Fruit fly (Drosophila melanogaster) whole organism, embryonic: ENCODE measurements around the gene CG13085.

Experiments used
- B-H2 ChIP-seq: fragments of 200-800 bp; sonication (Bioruptor generic); optimal IDR thresholded peaks from 2 replicates; lab custom pipeline; 2018; ENCODE audit warnings: missing biosample characterization, mild to moderate bottlenecking, missing genetic modification characterization
- BtbVII ChIP-seq: fragments of 200-800 bp; sonication (Bioruptor generic); optimal IDR thresholded peaks from 3 replicates; lab custom pipeline; 2017; ENCODE audit warnings: missing biosample characterization, mild to moderate bottlenecking, missing genetic modification characterization
- C15 ChIP-seq: fragments of 200-800 bp; sonication (Bioruptor generic); IDR thresholded peaks from 3 replicates; pipeline ENCODE4 v1.3.6; 2022; ENCODE audit warnings: missing biosample characterization, missing genetic modification characterization
- CG11247 ChIP-seq: fragments of 200-800 bp; sonication (Bioruptor generic); IDR thresholded peaks from 2 replicates; pipeline ENCODE4 v1.3.6; 2022; ENCODE audit warnings: missing biosample characterization, missing genetic modification characterization
- CG11398 ChIP-seq: fragments of 200-800 bp; sonication (Bioruptor generic); optimal IDR thresholded peaks from 2 replicates; lab custom pipeline; 2016; ENCODE audit warnings: missing biosample characterization, missing genetic modification characterization
- CG13296 ChIP-seq: fragments of 200-800 bp; sonication (Bioruptor generic); optimal IDR thresholded peaks from 3 replicates; lab custom pipeline; 2018; ENCODE audit warnings: missing biosample characterization, mild to moderate bottlenecking, missing genetic modification characterization
- CG14441 ChIP-seq: fragments of 200-800 bp; sonication (Bioruptor generic); IDR thresholded peaks from 2 replicates; pipeline ENCODE4 v1.3.6; 2022; ENCODE audit warnings: missing biosample characterization, missing genetic modification characterization
- CG15479 ChIP-seq: fragments of 200-800 bp; sonication (Bioruptor generic); optimal IDR thresholded peaks from 3 replicates; lab custom pipeline; 2019; ENCODE audit warnings: missing biosample characterization, mild to moderate bottlenecking, missing genetic modification characterization, moderate library complexity
- CG16779 ChIP-seq: fragments of 200-800 bp; sonication (Bioruptor generic); IDR thresholded peaks from 2 replicates; pipeline ENCODE4 v1.3.6; 2022; ENCODE audit warnings: missing biosample characterization, missing genetic modification characterization
- CG16863 ChIP-seq: fragments of 200-800 bp; sonication (Bioruptor generic); optimal IDR thresholded peaks from 3 replicates; lab custom pipeline; 2016; ENCODE audit warnings: missing biosample characterization, missing genetic modification characterization
- CG17186 ChIP-seq: fragments of 200-800 bp; sonication (Bioruptor generic); optimal IDR thresholded peaks from 3 replicates; lab custom pipeline; 2017; ENCODE audit warnings: missing biosample characterization, missing genetic modification reagents, missing genetic modification characterization
- CG17385 ChIP-seq: fragments of 200-800 bp; sonication (Bioruptor generic); optimal IDR thresholded peaks from 3 replicates; lab custom pipeline; 2018; ENCODE audit warnings: missing biosample characterization, mild to moderate bottlenecking, missing genetic modification characterization
- CG18764 ChIP-seq: fragments of 200-800 bp; sonication (Bioruptor generic); optimal IDR thresholded peaks from 3 replicates; lab custom pipeline; 2016; ENCODE audit warnings: missing biosample characterization, missing genetic modification characterization
- CG31365 ChIP-seq: fragments of 200-800 bp; sonication (Bioruptor generic); optimal IDR thresholded peaks from 2 replicates; lab custom pipeline; 2018; ENCODE audit warnings: missing biosample characterization, mild to moderate bottlenecking, missing genetic modification characterization
- CG32767 ChIP-seq: fragments of 200-800 bp; sonication (Bioruptor generic); IDR thresholded peaks from 2 replicates; pipeline ENCODE4 v1.3.6; 2022; ENCODE audit warnings: missing biosample characterization, missing genetic modification characterization
- CG5245 ChIP-seq: fragments of 200-800 bp; sonication (Bioruptor generic); optimal IDR thresholded peaks from 3 replicates; lab custom pipeline; 2016; ENCODE audit warnings: missing biosample characterization, missing genetic modification characterization
- CG6272 ChIP-seq: fragments of 200-800 bp; sonication (Bioruptor generic); IDR thresholded peaks from 2 replicates; pipeline ENCODE4 v1.3.6; 2022; ENCODE audit warnings: missing biosample characterization, missing genetic modification characterization
- CG7357 ChIP-seq: fragments of 200-800 bp; sonication (Bioruptor generic); IDR thresholded peaks from 3 replicates; pipeline ENCODE4 v1.3.6; 2022; ENCODE audit warnings: missing biosample characterization, missing genetic modification characterization
- CG7556 ChIP-seq: fragments of 200-800 bp; sonication (Bioruptor generic); optimal IDR thresholded peaks from 2 replicates; lab custom pipeline; 2017; ENCODE audit warnings: missing biosample characterization, mild to moderate bottlenecking, missing genetic modification characterization
- CG7928 ChIP-seq: fragments of 200-800 bp; sonication (Bioruptor generic); optimal IDR thresholded peaks from 2 replicates; lab custom pipeline; 2017; ENCODE audit warnings: missing biosample characterization, mild to moderate bottlenecking, missing genetic modification characterization
- CG8089 ChIP-seq: fragments of 200-800 bp; sonication (Bioruptor generic); optimal IDR thresholded peaks from 3 replicates; lab custom pipeline; 2016; ENCODE audit warnings: missing biosample characterization, missing genetic modification characterization
- CG8359 ChIP-seq: fragments of 200-800 bp; sonication (Bioruptor generic); optimal IDR thresholded peaks from 2 replicates; lab custom pipeline; 2017; ENCODE audit warnings: missing biosample characterization, mild to moderate bottlenecking, missing genetic modification characterization, borderline replicate concordance
- CG8924 ChIP-seq: fragments of 200-800 bp; optimal IDR thresholded peaks from 3 replicates; lab custom pipeline; 2019; ENCODE audit warnings: missing biosample characterization, mild to moderate bottlenecking, missing genetic modification characterization, moderate library complexity
- CG9932 ChIP-seq: fragments of 200-800 bp; sonication (Bioruptor generic); IDR thresholded peaks from 2 replicates; pipeline ENCODE4 v1.3.6; 2022; ENCODE audit warnings: missing biosample characterization, missing genetic modification characterization
- D ChIP-seq, 2 experiments: fragments of 200-800 bp in 1 of 2; fragments of >200 bp in 1 of 2; sonication (Bioruptor generic) in 1 of 2; optimal IDR thresholded peaks; 2 replicates in 1 of 2; 3 replicates in 1 of 2; lab custom pipeline; 2017; ENCODE audit warnings: mild to moderate bottlenecking in 1 of 2, missing biosample characterization in 1 of 2, missing genetic modification characterization in 1 of 2, missing genetic modification reagents in 1 of 2
- Dbx ChIP-seq: fragments of 200-800 bp; sonication (Bioruptor generic); IDR thresholded peaks from 3 replicates; pipeline ENCODE4 v1.3.6; 2022; ENCODE audit warnings: missing biosample characterization, missing genetic modification characterization
- Hr78 ChIP-seq, 2 experiments: fragments of 200-800 bp in 1 of 2; fragments of >200 bp in 1 of 2; sonication (Bioruptor generic) in 1 of 2; optimal IDR thresholded peaks; 2 replicates each; lab custom pipeline; 2017 to 2019; ENCODE audit warnings: missing biosample characterization in 2 of 2, missing genetic modification characterization in 2 of 2, mild to moderate bottlenecking in 1 of 2, moderate library complexity in 1 of 2
- Lim3 ChIP-seq: fragments of 200-800 bp; sonication (Bioruptor generic); IDR thresholded peaks from 2 replicates; pipeline ENCODE4 v1.3.6; 2022; ENCODE audit warnings: missing biosample characterization, missing genetic modification characterization
- Myb ChIP-seq: fragments of 200-800 bp; sonication (Bioruptor generic); optimal IDR thresholded peaks from 2 replicates; lab custom pipeline; 2016; ENCODE audit warnings: missing biosample characterization, missing genetic modification characterization
- ara ChIP-seq: fragments of 200-800 bp; sonication (Bioruptor generic); IDR thresholded peaks from 2 replicates; pipeline ENCODE4 v1.3.6; 2022; ENCODE audit warnings: missing biosample characterization, missing genetic modification characterization
- bowl ChIP-seq: fragments of 200-800 bp; sonication (Bioruptor generic); IDR thresholded peaks from 2 replicates; pipeline ENCODE4 v1.3.6; 2022; ENCODE audit warnings: missing biosample characterization, missing genetic modification characterization
- cad ChIP-seq: fragments of >200 bp; optimal IDR thresholded peaks from 2 replicates; lab custom pipeline; 2017; ENCODE audit warnings: missing biosample characterization, missing genetic modification characterization
- crol ChIP-seq: fragments of 200-800 bp; sonication (Bioruptor generic); IDR thresholded peaks from 2 replicates; pipeline ENCODE4 v1.3.6; 2022; ENCODE audit warnings: missing biosample characterization, missing genetic modification characterization
- ems ChIP-seq: fragments of 200-800 bp; sonication (Bioruptor generic); optimal IDR thresholded peaks from 3 replicates; lab custom pipeline; 2016; ENCODE audit warnings: missing biosample characterization, missing genetic modification characterization
- ewg ChIP-seq: fragments of 200-800 bp; sonication (Bioruptor generic); optimal IDR thresholded peaks from 3 replicates; lab custom pipeline; 2017; ENCODE audit warnings: mild to moderate bottlenecking, missing biosample characterization, missing genetic modification reagents, missing genetic modification characterization
- fd102C ChIP-seq: fragments of 200-800 bp; sonication (Bioruptor generic); optimal IDR thresholded peaks from 2 replicates; lab custom pipeline; 2018; ENCODE audit warnings: missing biosample characterization, mild to moderate bottlenecking, missing genetic modification characterization, moderate library complexity
- gcm2 ChIP-seq: fragments of 200-800 bp; sonication (Bioruptor generic); optimal IDR thresholded peaks from 2 replicates; lab custom pipeline; 2016; ENCODE audit warnings: missing biosample characterization, missing genetic modification characterization
- hth ChIP-seq: fragments of >200 bp; optimal IDR thresholded peaks from 2 replicates; lab custom pipeline; 2017; ENCODE audit warnings: inconsistent platforms
- insv ChIP-seq, 2 experiments: fragments of 200-800 bp; sonication (Bioruptor generic); optimal IDR thresholded peaks; 3 replicates each; lab custom pipeline; 2016 to 2018; ENCODE audit warnings: missing biosample characterization in 2 of 2, missing genetic modification characterization in 2 of 2
- kay ChIP-seq: fragments of 200-800 bp; sonication (Bioruptor generic); optimal IDR thresholded peaks from 2 replicates; lab custom pipeline; 2016; ENCODE audit warnings: missing biosample characterization, missing genetic modification characterization
- lilli ChIP-seq: fragments of 200-800 bp; sonication (Bioruptor generic); optimal IDR thresholded peaks from 3 replicates; lab custom pipeline; 2016; ENCODE audit warnings: missing biosample characterization, missing genetic modification characterization
- pb ChIP-seq: fragments of 200-800 bp; sonication (Bioruptor generic); optimal IDR thresholded peaks from 3 replicates; lab custom pipeline; 2016; ENCODE audit warnings: missing biosample characterization, missing genetic modification characterization
- pho ChIP-seq: fragments of 200-800 bp; sonication (Bioruptor generic); optimal IDR thresholded peaks from 2 replicates; lab custom pipeline; 2016; ENCODE audit warnings: missing biosample characterization, missing genetic modification characterization
- pros ChIP-seq: fragments of 200-800 bp; sonication (Bioruptor generic); optimal IDR thresholded peaks from 3 replicates; lab custom pipeline; 2019; ENCODE audit warnings: missing biosample characterization, mild to moderate bottlenecking, missing genetic modification characterization, moderate library complexity
- psq ChIP-seq: fragments of 200-800 bp; sonication (Bioruptor generic); optimal IDR thresholded peaks from 2 replicates; lab custom pipeline; 2017; ENCODE audit warnings: missing biosample characterization, missing genetic modification characterization
- rib ChIP-seq: fragments of 200-800 bp; sonication (Bioruptor generic); IDR thresholded peaks from 2 replicates; pipeline ENCODE4 v1.3.6; 2022; ENCODE audit warnings: missing biosample characterization, missing genetic modification characterization
- sens-2 ChIP-seq: fragments of 200-800 bp; sonication (Bioruptor generic); IDR thresholded peaks from 2 replicates; pipeline ENCODE4 v1.3.6; 2022; ENCODE audit warnings: missing biosample characterization, missing genetic modification characterization
- sima ChIP-seq: fragments of 200-800 bp; sonication (Bioruptor generic); optimal IDR thresholded peaks from 2 replicates; lab custom pipeline; 2016; ENCODE audit warnings: missing biosample characterization, missing genetic modification characterization
- sob ChIP-seq: fragments of 200-800 bp; sonication (Bioruptor generic); IDR thresholded peaks from 2 replicates; pipeline ENCODE4 v1.3.6; 2022; ENCODE audit warnings: missing biosample characterization, missing genetic modification characterization
- tin ChIP-seq: fragments of 200-800 bp; sonication (Bioruptor generic); optimal IDR thresholded peaks from 3 replicates; lab custom pipeline; 2016; ENCODE audit warnings: missing biosample characterization, missing genetic modification characterization
- z ChIP-seq: fragments of 200-800 bp; sonication (Bioruptor generic); IDR thresholded peaks from 3 replicates; pipeline ENCODE4 v1.3.6; 2022; ENCODE audit warnings: missing biosample characterization, missing genetic modification characterization
- zfh1 ChIP-seq: fragments of 200-800 bp; sonication (Bioruptor generic); IDR thresholded peaks from 3 replicates; pipeline ENCODE4 v1.3.6; 2022; ENCODE audit warnings: missing biosample characterization, missing genetic modification characterization

CG13085 gene

dm6 chr2L:19453381-19453780, 29.5 kb downstream of the CG13085 start, which contains the start of gene Top2 (continued):
- TF ChIP-seq Lim3 (GFP tag; lab: Robert Waterston, UW) (no peak), bowl (GFP tag; lab: Robert Waterston, UW) (no peak), CG11398 (GFP tag; lab: Kevin White, UChicago) (no peak), psq (GFP tag; lab: Kevin White, UChicago) (no peak), CG8089 (GFP tag; lab: Kevin White, UChicago) (peak; percentile 5), D (optimal IDR thresholded peaks at IDR 0.05; lab: Kevin White, UChicago) (no peak), D (GFP tag; optimal IDR thresholded peaks at IDR 0.05; lab: Kevin White, UChicago) (no peak), crol (GFP tag; lab: Robert Waterston, UW) (no peak), lilli (GFP tag; lab: Kevin White, UChicago) (peak; percentile 55), CG6272 (GFP tag; lab: Robert Waterston, UW) (no peak), ara (GFP tag; lab: Robert Waterston, UW) (no peak), pho (GFP tag; lab: Kevin White, UChicago) (peak; percentile 55), CG7556 (GFP tag; lab: Kevin White, UChicago) (no peak), CG5245 (GFP tag; lab: Kevin White, UChicago) (peak; percentile 4), CG14441 (GFP tag; lab: Robert Waterston, UW) (no peak), CG16863 (GFP tag; lab: Kevin White, UChicago) (no peak), ems (GFP tag; lab: Kevin White, UChicago) (peak; percentile 29), sens-2 (no peak), zfh1 (peak; percentile 37; the same call in 1 of the 3 replicates), kay (GFP tag; lab: Kevin White, UChicago) (no peak), CG9932 (peak; percentile 67), sima (GFP tag; lab: Kevin White, UChicago) (no peak), CG16779 (GFP tag; lab: Robert Waterston, UW) (no peak), Dbx (GFP tag; lab: Robert Waterston, UW) (0 out of 3 replicates have a peak, but pooled peaks have one; percentile 20), hth (lab: Kevin White, UChicago) (no peak), CG32767 (peak; percentile 47; the same call in 1 of the 2 replicates), pros (GFP tag; lab: Kevin White, UChicago) (no peak), CG13296 (GFP tag; lab: Kevin White, UChicago) (no peak), CG8924 (tag; lab: Kevin White, UChicago) (peak; percentile 27), Myb (GFP tag; lab: Kevin White, UChicago) (peak; percentile 89), CG15479 (GFP tag; lab: Kevin White, UChicago) (no peak), CG17385 (GFP tag; lab: Kevin White, UChicago) (no peak), CG31365 (tag; lab: Kevin White, UChicago) (no peak), ewg (GFP tag; lab: Kevin White, UChicago) (peak; percentile 43), fd102C (GFP tag; lab: Kevin White, UChicago) (no peak), CG8359 (GFP tag; lab: Kevin White, UChicago) (no peak), B-H2 (peak; percentile 54), CG18764 (GFP tag; lab: Kevin White, UChicago) (no peak), rib (GFP tag; lab: Robert Waterston, UW) (no peak), CG11247 (GFP tag; lab: Robert Waterston, UW) (no peak), gcm2 (GFP tag; lab: Kevin White, UChicago) (no peak), z (GFP tag; lab: Robert Waterston, UW) (no peak), CG7928 (GFP tag; lab: Kevin White, UChicago) (peak; percentile 63), cad (GFP tag; lab: Kevin White, UChicago) (no peak), BtbVII (GFP tag; lab: Kevin White, UChicago) (no peak), sob (peak; percentile 48; the same call in 1 of the 2 replicates), C15 (GFP tag; lab: Robert Waterston, UW) (no peak), tin (GFP tag; lab: Kevin White, UChicago) (peak; percentile 48), pb (GFP tag; lab: Kevin White, UChicago) (peak; percentile 37), CG17186 (GFP tag; lab: Kevin White, UChicago) (peak; percentile 92), Hr78 (GFP tag; optimal IDR thresholded peaks at IDR 0.05; lab: Kevin White, UChicago) (no peak), CG7357 (no peak), insv (GFP tag; optimal IDR thresholded peaks at IDR 0.05; lab: Kevin White, UChicago) (peak in 1 of 2 experiments; percentile 53)
